Worm (Caenorhabditis elegans): ENCODE data around the gene K09C4.9.

The K09C4.9 gene

ce11 chrX:3280130-3280529 is 8.6 kb upstream of the K09C4.9 start, which contains the start of gene K09C4.10:
Gene K09C4.10, minus strand, starts transcription at chrX:3280230.
- TF ChIP-seq unc-39 (tag; optimal IDR thresholded peaks at IDR 0.05) (no peak), unc-55 (GFP tag; optimal IDR thresholded peaks at IDR 0.05) (no peak), fos-1 (tag; optimal IDR thresholded peaks at IDR 0.05) (no peak), lsy-2 (tag; optimal IDR thresholded peaks at IDR 0.05) (no peak), F13H6.1 (tag; optimal IDR thresholded peaks at IDR 0.05) (no peak), nhr-23 (tag; optimal IDR thresholded peaks at IDR 0.05) (no peak), ceh-16 (tag; optimal IDR thresholded peaks at IDR 0.05) (no peak), sem-4 (tag; optimal IDR thresholded peaks at IDR 0.05) (no peak), blmp-1 (tag; optimal IDR thresholded peaks at IDR 0.05; ENCODE audit: insufficient read depth) (no peak), nhr-237 (tag; optimal IDR thresholded peaks at IDR 0.05) (no peak), nhr-21 (tag; optimal IDR thresholded peaks at IDR 0.05) (no peak), peb-1 (tag; optimal IDR thresholded peaks at IDR 0.05) (no peak), nhr-10 (tag; optimal IDR thresholded peaks at IDR 0.05) (no peak), ztf-1 (GFP tag; conservative IDR thresholded peaks at IDR 0.05) (no peak), gmeb-1 (tag; optimal IDR thresholded peaks at IDR 0.05) (no peak), Y55F3AM.14 (GFP tag; optimal IDR thresholded peaks at IDR 0.05) (no peak), skn-1 (tag; optimal IDR thresholded peaks at IDR 0.05) (no peak), lin-13 (GFP tag; optimal IDR thresholded peaks at IDR 0.05) (no peak), sma-3 (GFP tag; optimal IDR thresholded peaks at IDR 0.05) (no peak)

ce11 chrX:3272580-3272979 is 1.0 kb upstream of the K09C4.9 start, which contains the start of gene K09C4.7:
Gene K09C4.7, plus strand, starts transcription at chrX:3272880.
- TF ChIP-seq mdl-1 (tag; optimal IDR thresholded peaks at IDR 0.05) = no peak
- no peak for TF ChIP-seq gmeb-1 (tag; optimal IDR thresholded peaks at IDR 0.05)
- no peak for TF ChIP-seq lin-11 (tag; optimal IDR thresholded peaks at IDR 0.05)
- no peak for TF ChIP-seq snpc-4 (tag; optimal IDR thresholded peaks at IDR 0.05)
- TF ChIP-seq nhr-11 (tag; optimal IDR thresholded peaks at IDR 0.05) = no peak
- no peak for TF ChIP-seq egl-27 (tag; optimal IDR thresholded peaks at IDR 0.05)
- TF ChIP-seq ztf-4 (tag; optimal IDR thresholded peaks at IDR 0.05) = no peak
- no peak for TF ChIP-seq nhr-77 (tag; optimal IDR thresholded peaks at IDR 0.05)
- no peak for TF ChIP-seq zag-1 (tag; optimal IDR thresholded peaks at IDR 0.05)
- TF ChIP-seq blmp-1 (tag; optimal IDR thresholded peaks at IDR 0.05; ENCODE audit: insufficient read depth) = no peak

ce11 chrX:3270806-3271205 is 767 bp downstream of the K09C4.9 start, which contains the start of gene sul-1:
Gene sul-1, minus strand, starts transcription at chrX:3270906.
- TF ChIP-seq mdl-1 (tag; optimal IDR thresholded peaks at IDR 0.05) = no peak
- TF ChIP-seq nhr-21 (tag; optimal IDR thresholded peaks at IDR 0.05) = no peak

- no peak for TF ChIP-seq nhr-129 (tag; optimal IDR thresholded peaks at IDR 0.05)
- no peak for TF ChIP-seq nhr-12 (tag; optimal IDR thresholded peaks at IDR 0.05)
- no peak for TF ChIP-seq nhr-23 (tag; optimal IDR thresholded peaks at IDR 0.05)
- no peak for TF ChIP-seq C34F6.9 (tag; optimal IDR thresholded peaks at IDR 0.05)
- TF ChIP-seq mdl-1 (tag; optimal IDR thresholded peaks at IDR 0.05) = no peak
- TF ChIP-seq nhr-25 (tag; optimal IDR thresholded peaks at IDR 0.05) = no peak
- TF ChIP-seq zag-1 (tag; optimal IDR thresholded peaks at IDR 0.05) = no peak
- TF ChIP-seq ztf-1 (GFP tag; conservative IDR thresholded peaks at IDR 0.05) = no peak
- TF ChIP-seq Y55F3AM.14 (GFP tag; optimal IDR thresholded peaks at IDR 0.05) = no peak
- no peak for TF ChIP-seq ztf-4 (tag; optimal IDR thresholded peaks at IDR 0.05)
- TF ChIP-seq lsy-2 (tag; optimal IDR thresholded peaks at IDR 0.05) = no peak
- no peak for TF ChIP-seq peb-1 (tag; optimal IDR thresholded peaks at IDR 0.05)
- no peak for TF ChIP-seq nhr-11 (tag; optimal IDR thresholded peaks at IDR 0.05)
Measured at ce11 chrX:3262600-3262999, 9.0 kb downstream of the K09C4.9 start, which contains the start of gene fbxb-71. Gene fbxb-71, plus strand, starts transcription at chrX:3262900.

ce11 chrX:3260509-3260908 is 11.1 kb downstream of the K09C4.9 start, which contains the start of gene lbp-2:
Gene lbp-2, plus strand, starts transcription at chrX:3260610.
- TF ChIP-seq mab-5 (tag; optimal IDR thresholded peaks at IDR 0.05) (peak; percentile 3), lin-13 (GFP tag; optimal IDR thresholded peaks at IDR 0.05) (no peak), sma-9 (GFP tag; optimal IDR thresholded peaks at IDR 0.05) (no peak), sma-9 (tag; optimal IDR thresholded peaks at IDR 0.05) (no peak), sem-4 (tag; optimal IDR thresholded peaks at IDR 0.05) (no peak), blmp-1 (tag; optimal IDR thresholded peaks at IDR 0.05; ENCODE audit: insufficient read depth) (no peak), nhr-129 (tag; optimal IDR thresholded peaks at IDR 0.05) (peak; percentile 53), snpc-4 (tag; optimal IDR thresholded peaks at IDR 0.05) (no peak), unc-39 (tag; optimal IDR thresholded peaks at IDR 0.05) (no peak), unc-55 (GFP tag; optimal IDR thresholded peaks at IDR 0.05) (no peak)
